Fruit fly (Drosophila melanogaster): ENCODE data around the gene smog.

The smog gene

DNA sequence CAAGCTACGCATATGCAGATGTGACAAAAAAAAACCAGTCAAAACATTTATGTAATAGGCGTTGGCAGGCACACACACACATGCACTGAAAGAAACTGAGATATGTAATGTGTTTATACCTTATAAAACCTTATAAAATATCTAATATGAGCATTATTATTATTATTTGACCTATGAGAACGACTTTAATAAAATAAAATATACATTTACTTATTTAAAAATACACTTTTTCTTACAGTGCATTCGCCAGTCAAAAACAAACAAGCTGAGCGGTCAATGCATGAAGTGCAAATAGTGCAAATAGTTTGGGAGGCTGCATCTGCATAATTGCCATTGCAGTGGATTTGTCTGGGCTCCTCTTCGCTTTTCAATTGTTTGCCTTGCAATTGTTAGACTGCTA, 55.3 kb downstream of the smog start (continued):
- no peak for TF ChIP-seq CG8944 (GFP tag; optimal IDR thresholded peaks at IDR 0.05)
- no peak for TF ChIP-seq B-H2 (GFP tag; optimal IDR thresholded peaks at IDR 0.05)
- peak; percentile 76 for TF ChIP-seq Ptx1 (GFP tag; IDR thresholded peaks at IDR 0.05)
- TF ChIP-seq Doc3 (GFP tag; IDR thresholded peaks at IDR 0.05; ENCODE audit: partially characterized antibody): no peak
- TF ChIP-seq CG10979 (tag; optimal IDR thresholded peaks at IDR 0.05): peak; percentile 63
- TF ChIP-seq ftz-f1 (GFP tag; optimal IDR thresholded peaks at IDR 0.05): no peak
- TF ChIP-seq org-1 (GFP tag; optimal IDR thresholded peaks at IDR 0.05): peak; percentile 62
- no peak for TF ChIP-seq CG16863 (GFP tag; optimal IDR thresholded peaks at IDR 0.05)
- peak; percentile 15; the same call in 1 of the 2 replicates for TF ChIP-seq sim (GFP tag; IDR thresholded peaks at IDR 0.05)
- peak; percentile 64 for TF ChIP-seq CG12104 (GFP tag; optimal IDR thresholded peaks at IDR 0.05)
- TF ChIP-seq cato (GFP tag; optimal IDR thresholded peaks at IDR 0.05; ENCODE audit: borderline replicate concordance): peak; percentile 35
- TF ChIP-seq CG12769 (tag; optimal IDR thresholded peaks at IDR 0.05): peak; percentile 36
- no peak for TF ChIP-seq tll (GFP tag; optimal IDR thresholded peaks at IDR 0.05)
- TF ChIP-seq pb (GFP tag; optimal IDR thresholded peaks at IDR 0.05): no peak
- peak; percentile 41 for TF ChIP-seq CG18011 (GFP tag; optimal IDR thresholded peaks at IDR 0.05)
- no peak for TF ChIP-seq pros (GFP tag; optimal IDR thresholded peaks at IDR 0.05)
- TF ChIP-seq eyg (GFP tag; optimal IDR thresholded peaks at IDR 0.05): no peak
- no peak for TF ChIP-seq Dfd (GFP tag; optimal IDR thresholded peaks at IDR 0.05)
- TF ChIP-seq CG1832 (GFP tag; optimal IDR thresholded peaks at IDR 0.05): no peak
- no peak for TF ChIP-seq GATAe (GFP tag; conservative IDR thresholded peaks at IDR 0.05)
- peak; percentile 51 for TF ChIP-seq Nf-YB (GFP tag; optimal IDR thresholded peaks at IDR 0.05)
- TF ChIP-seq CG1603 (tag; optimal IDR thresholded peaks at IDR 0.05): peak; percentile 21
- peak in 1 of 2 experiments; percentile 67 for TF ChIP-seq Hr78 (GFP tag; optimal IDR thresholded peaks at IDR 0.05)
- TF ChIP-seq insv (GFP tag; optimal IDR thresholded peaks at IDR 0.05): no peak
- TF ChIP-seq Ets97D (GFP tag; optimal IDR thresholded peaks at IDR 0.05): no peak
- peak; percentile 36 for TF ChIP-seq CG6254 (GFP tag; optimal IDR thresholded peaks at IDR 0.05)
- no peak for TF ChIP-seq CG12236 (GFP tag; optimal IDR thresholded peaks at IDR 0.05)
- peak; percentile 79 for TF ChIP-seq CG8924 (tag; optimal IDR thresholded peaks at IDR 0.05)
- TF ChIP-seq D19B (GFP tag; optimal IDR thresholded peaks at IDR 0.05): no peak
- peak; percentile 20 for TF ChIP-seq CG8359 (GFP tag; optimal IDR thresholded peaks at IDR 0.05; ENCODE audit: borderline replicate concordance)
- TF ChIP-seq Atf3 (GFP tag; optimal IDR thresholded peaks at IDR 0.05): no peak
- TF ChIP-seq E2f1 (GFP tag; IDR thresholded peaks at IDR 0.05): peak; percentile 61
- TF ChIP-seq CG15601 (tag; optimal IDR thresholded peaks at IDR 0.05): peak; percentile 50
- peak; percentile 5 for TF ChIP-seq CG6683 (GFP tag; optimal IDR thresholded peaks at IDR 0.05)
- no peak for TF ChIP-seq kni (GFP tag; optimal IDR thresholded peaks at IDR 0.05)
- TF ChIP-seq CG14441 (GFP tag; IDR thresholded peaks at IDR 0.05): peak; percentile 46; the same call in 1 of the 2 replicates
- no peak for TF ChIP-seq Side (GFP tag; optimal IDR thresholded peaks at IDR 0.05)
- peak; percentile 49 for TF ChIP-seq CG10147 (GFP tag; optimal IDR thresholded peaks at IDR 0.05)
- peak; percentile 64 for TF ChIP-seq sqz (GFP tag; optimal IDR thresholded peaks at IDR 0.05)
- TF ChIP-seq CG12219 (GFP tag; optimal IDR thresholded peaks at IDR 0.05): peak; percentile 67
- TF ChIP-seq sc (optimal IDR thresholded peaks at IDR 0.05): no peak
- peak; percentile 48 for TF ChIP-seq sc (GFP tag; optimal IDR thresholded peaks at IDR 0.05)
- TF ChIP-seq lmd (GFP tag; IDR thresholded peaks at IDR 0.05): peak; percentile 60
- peak; percentile 32 for TF ChIP-seq CG12299 (tag; optimal IDR thresholded peaks at IDR 0.05)
- TF ChIP-seq dm (GFP tag; optimal IDR thresholded peaks at IDR 0.05): no peak
- peak; percentile 20 for TF ChIP-seq tio (GFP tag; optimal IDR thresholded peaks at IDR 0.05)
- no peak for TF ChIP-seq CG7928 (GFP tag; optimal IDR thresholded peaks at IDR 0.05)
- TF ChIP-seq cas (GFP tag; IDR thresholded peaks at IDR 0.05): no peak
- no peak for TF ChIP-seq CG10959 (GFP tag; IDR thresholded peaks at IDR 0.05)
- TF ChIP-seq sisA (GFP tag; IDR thresholded peaks at IDR 0.05): peak; percentile 78
